Fruit fly (Drosophila melanogaster) whole organism, embryonic: ENCODE data around the gene CCT3.
A peak's percentile ranks its signal among the peaks of the same experiment; 100 is the strongest.

Experiments used
- BtbVII ChIP-seq: fragments of 200-800 bp; sonication (Bioruptor generic); optimal IDR thresholded peaks from 3 replicates; lab custom pipeline; 2017; ENCODE audit warnings: missing biosample characterization, mild to moderate bottlenecking, missing genetic modification characterization
- CG10267 ChIP-seq: fragments of 200-800 bp; sonication (Bioruptor generic); optimal IDR thresholded peaks from 2 replicates; lab custom pipeline; 2018; ENCODE audit warnings: missing biosample characterization, mild to moderate bottlenecking, missing genetic modification characterization, moderate library complexity
- CG12236 ChIP-seq: fragments of 200-800 bp; sonication (Bioruptor generic); optimal IDR thresholded peaks from 2 replicates; lab custom pipeline; 2016; ENCODE audit warnings: missing biosample characterization, missing genetic modification characterization
- CG15011 ChIP-seq: fragments of 200-800 bp; sonication (Bioruptor generic); optimal IDR thresholded peaks from 3 replicates; lab custom pipeline; 2018; ENCODE audit warnings: missing biosample characterization, mild to moderate bottlenecking, missing genetic modification characterization
- CG15269 ChIP-seq: fragments of 200-800 bp; sonication (Bioruptor generic); optimal IDR thresholded peaks from 2 replicates; lab custom pipeline; 2018; ENCODE audit warnings: missing biosample characterization, mild to moderate bottlenecking, missing genetic modification characterization, moderate library complexity
- CG15479 ChIP-seq: fragments of 200-800 bp; sonication (Bioruptor generic); optimal IDR thresholded peaks from 3 replicates; lab custom pipeline; 2019; ENCODE audit warnings: missing biosample characterization, mild to moderate bottlenecking, missing genetic modification characterization, moderate library complexity
- CG15514 ChIP-seq: fragments of 200-800 bp; sonication (Bioruptor generic); optimal IDR thresholded peaks from 3 replicates; lab custom pipeline; 2017; ENCODE audit warnings: missing biosample characterization, missing genetic modification characterization, mild to moderate bottlenecking, moderate library complexity, missing genetic modification reagents
- CG16815 ChIP-seq: fragments of 200-800 bp; sonication (Bioruptor generic); optimal IDR thresholded peaks from 3 replicates; lab custom pipeline; 2017; ENCODE audit warnings: missing biosample characterization, mild to moderate bottlenecking, missing genetic modification characterization
- CG17568 ChIP-seq: fragments of 200-800 bp; sonication (Bioruptor generic); optimal IDR thresholded peaks from 2 replicates; lab custom pipeline; 2018; ENCODE audit warnings: missing biosample characterization, mild to moderate bottlenecking, missing genetic modification characterization, moderate library complexity
- CG2120 ChIP-seq: fragments of 200-800 bp; sonication (Bioruptor generic); optimal IDR thresholded peaks from 3 replicates; lab custom pipeline; 2016; ENCODE audit warnings: missing biosample characterization, missing genetic modification characterization
- CG3847 ChIP-seq: fragments of 200-800 bp; sonication (Bioruptor generic); IDR thresholded peaks from 2 replicates; pipeline ENCODE4 v1.3.6; 2022; ENCODE audit warnings: missing biosample characterization, missing genetic modification characterization
- CG4328 ChIP-seq: fragments of 200-800 bp; sonication (Bioruptor generic); optimal IDR thresholded peaks from 3 replicates; lab custom pipeline; 2017; ENCODE audit warnings: missing biosample characterization, missing genetic modification reagents, missing genetic modification characterization
- CG6689 ChIP-seq: fragments of 200-800 bp; sonication (Bioruptor generic); IDR thresholded peaks from 2 replicates; pipeline ENCODE4 v1.3.6; 2022; ENCODE audit warnings: missing biosample characterization, missing genetic modification characterization
- CG7357 ChIP-seq: fragments of 200-800 bp; sonication (Bioruptor generic); IDR thresholded peaks from 3 replicates; pipeline ENCODE4 v1.3.6; 2022; ENCODE audit warnings: missing biosample characterization, missing genetic modification characterization
- CG8359 ChIP-seq: fragments of 200-800 bp; sonication (Bioruptor generic); optimal IDR thresholded peaks from 2 replicates; lab custom pipeline; 2017; ENCODE audit warnings: missing biosample characterization, mild to moderate bottlenecking, missing genetic modification characterization, borderline replicate concordance
- CG8765 ChIP-seq: fragments of 200-800 bp; sonication (Bioruptor generic); IDR thresholded peaks from 2 replicates; pipeline ENCODE4 v1.3.6; 2022; ENCODE audit warnings: missing biosample characterization, missing genetic modification characterization
- CG9727 ChIP-seq: fragments of 200-800 bp; sonication (Bioruptor generic); optimal IDR thresholded peaks from 3 replicates; lab custom pipeline; 2017; ENCODE audit warnings: missing biosample characterization, mild to moderate bottlenecking, missing genetic modification characterization
- D19B ChIP-seq: fragments of 200-800 bp; sonication (Bioruptor generic); optimal IDR thresholded peaks from 2 replicates; lab custom pipeline; 2017; ENCODE audit warnings: missing biosample characterization, mild to moderate bottlenecking, missing genetic modification characterization
- Dek ChIP-seq: fragments of 200-800 bp; sonication (Bioruptor generic); optimal IDR thresholded peaks from 3 replicates; lab custom pipeline; 2019; ENCODE audit warnings: missing biosample characterization, mild to moderate bottlenecking, missing genetic modification characterization, moderate library complexity
- ERR ChIP-seq: fragments of 200-800 bp; sonication (Bioruptor generic); optimal IDR thresholded peaks from 2 replicates; lab custom pipeline; 2016; ENCODE audit warnings: missing biosample characterization, missing genetic modification characterization
- Eip74EF ChIP-seq, 2 experiments: fragments of 200-800 bp in 1 of 2; fragments of >200 bp in 1 of 2; sonication (Bioruptor generic) in 1 of 2; optimal IDR thresholded peaks; 2 replicates each; lab custom pipeline; 2017 to 2019; ENCODE audit warnings: missing biosample characterization in 2 of 2, missing genetic modification characterization in 2 of 2, mild to moderate bottlenecking in 1 of 2, moderate library complexity in 1 of 2
- Elba2 ChIP-seq: fragments of 200-800 bp; sonication (Bioruptor generic); optimal IDR thresholded peaks from 3 replicates; lab custom pipeline; 2016; ENCODE audit warnings: missing biosample characterization, missing genetic modification characterization
- HLHmδ ChIP-seq: fragments of 200-800 bp; sonication (Bioruptor generic); optimal IDR thresholded peaks from 2 replicates; lab custom pipeline; 2018; ENCODE audit warnings: missing biosample characterization, mild to moderate bottlenecking, missing genetic modification characterization, moderate library complexity
- Max ChIP-seq: fragments of 200-800 bp; sonication (Bioruptor generic); optimal IDR thresholded peaks from 2 replicates; lab custom pipeline; 2016; ENCODE audit warnings: missing biosample characterization, mild to moderate bottlenecking, missing genetic modification characterization
- Neu2 ChIP-seq: fragments of 200-800 bp; sonication (Bioruptor generic); optimal IDR thresholded peaks from 3 replicates; lab custom pipeline; 2016; ENCODE audit warnings: missing biosample characterization, missing genetic modification characterization, borderline replicate concordance
- Poxn ChIP-seq: fragments of 200-800 bp; sonication (Bioruptor generic); IDR thresholded peaks from 2 replicates; pipeline ENCODE4 v1.3.6; 2022; ENCODE audit warnings: missing biosample characterization, missing genetic modification characterization
- Rx ChIP-seq: fragments of 200-800 bp; sonication (Bioruptor generic); IDR thresholded peaks from 2 replicates; pipeline ENCODE4 v1.3.6; 2022; ENCODE audit warnings: missing biosample characterization, missing genetic modification characterization
- Taf1 ChIP-seq: fragments of 200-800 bp; sonication (Bioruptor generic); IDR thresholded peaks from 2 replicates; pipeline ENCODE4 v1.3.6; 2022; ENCODE audit warnings: missing biosample characterization, missing genetic modification characterization
- Vsx1 ChIP-seq: fragments of 200-800 bp; sonication (Bioruptor generic); optimal IDR thresholded peaks from 2 replicates; lab custom pipeline; 2017; ENCODE audit warnings: missing biosample characterization, mild to moderate bottlenecking, missing genetic modification characterization, missing genetic modification reagents
- abd-A ChIP-seq: fragments of 200-800 bp; sonication (Bioruptor generic); optimal IDR thresholded peaks from 3 replicates; lab custom pipeline; 2019; ENCODE audit warnings: missing biosample characterization, mild to moderate bottlenecking, missing genetic modification characterization, moderate library complexity
- cato ChIP-seq: fragments of 200-800 bp; sonication (Bioruptor generic); optimal IDR thresholded peaks from 2 replicates; lab custom pipeline; 2016; ENCODE audit warnings: missing biosample characterization, missing genetic modification characterization, borderline replicate concordance
- chm ChIP-seq: fragments of 200-800 bp; sonication (Bioruptor generic); IDR thresholded peaks from 2 replicates; pipeline ENCODE4 v1.3.6; 2022; ENCODE audit warnings: missing biosample characterization, missing genetic modification characterization
- dimm ChIP-seq: fragments of 200-800 bp; sonication (Bioruptor generic); IDR thresholded peaks from 2 replicates; pipeline ENCODE4 v1.3.6; 2022; ENCODE audit warnings: missing biosample characterization, missing genetic modification characterization
- ems ChIP-seq: fragments of 200-800 bp; sonication (Bioruptor generic); optimal IDR thresholded peaks from 3 replicates; lab custom pipeline; 2016; ENCODE audit warnings: missing biosample characterization, missing genetic modification characterization
- eve ChIP-seq, 2 experiments: fragments of >200 bp; optimal IDR thresholded peaks; 2 replicates each; lab custom pipeline; 2017; ENCODE audit warnings: missing biosample characterization in 2 of 2, missing genetic modification characterization in 2 of 2
- gt ChIP-seq: fragments of 200-800 bp; sonication (Bioruptor generic); IDR thresholded peaks from 2 replicates; pipeline ENCODE4 v1.3.6; 2022; ENCODE audit warnings: missing biosample characterization, missing genetic modification characterization
- ham ChIP-seq: fragments of 200-800 bp; sonication (Bioruptor generic); IDR thresholded peaks from 2 replicates; pipeline ENCODE4 v1.3.6; 2022; ENCODE audit warnings: missing biosample characterization, missing genetic modification characterization
- hbn ChIP-seq: fragments of 200-800 bp; sonication (Bioruptor generic); IDR thresholded peaks from 2 replicates; pipeline ENCODE4 v1.3.6; 2022; ENCODE audit warnings: missing biosample characterization, missing genetic modification characterization; ENCODE audit not compliant: partially characterized antibody
- jigr1 ChIP-seq: fragments of 200-800 bp; sonication (Bioruptor generic); IDR thresholded peaks from 3 replicates; pipeline ENCODE4 v1.3.6; 2022; ENCODE audit warnings: missing biosample characterization, missing genetic modification characterization
- kah ChIP-seq: fragments of 200-800 bp; sonication (Bioruptor generic); optimal IDR thresholded peaks from 2 replicates; lab custom pipeline; 2018; ENCODE audit warnings: missing biosample characterization, mild to moderate bottlenecking, missing genetic modification characterization
- ken ChIP-seq: fragments of 200-800 bp; sonication (Bioruptor generic); IDR thresholded peaks from 3 replicates; pipeline ENCODE4 v1.3.6; 2022; ENCODE audit warnings: missing biosample characterization, missing genetic modification characterization
- oc ChIP-seq: fragments of 200-800 bp; sonication (Bioruptor generic); optimal IDR thresholded peaks from 2 replicates; lab custom pipeline; 2018; ENCODE audit warnings: missing biosample characterization, mild to moderate bottlenecking, missing genetic modification characterization, moderate library complexity
- psq ChIP-seq: fragments of 200-800 bp; sonication (Bioruptor generic); optimal IDR thresholded peaks from 2 replicates; lab custom pipeline; 2017; ENCODE audit warnings: missing biosample characterization, missing genetic modification characterization
- run ChIP-seq: fragments of 200-800 bp; sonication (Bioruptor generic); optimal IDR thresholded peaks from 3 replicates; lab custom pipeline; 2018; ENCODE audit warnings: missing biosample characterization, mild to moderate bottlenecking, missing genetic modification characterization
- sim ChIP-seq: fragments of 200-800 bp; sonication (Bioruptor generic); IDR thresholded peaks from 2 replicates; pipeline ENCODE4 v1.3.6; 2022; ENCODE audit warnings: missing biosample characterization, missing genetic modification characterization
- slou ChIP-seq: fragments of 200-800 bp; sonication (Bioruptor generic); optimal IDR thresholded peaks from 3 replicates; lab custom pipeline; 2016; ENCODE audit warnings: missing biosample characterization, missing genetic modification characterization
- slp2 ChIP-seq: fragments of 200-800 bp; sonication (Bioruptor generic); optimal IDR thresholded peaks from 2 replicates; lab custom pipeline; 2016; ENCODE audit warnings: missing biosample characterization, missing genetic modification characterization
- tin ChIP-seq: fragments of 200-800 bp; sonication (Bioruptor generic); optimal IDR thresholded peaks from 3 replicates; lab custom pipeline; 2016; ENCODE audit warnings: missing biosample characterization, missing genetic modification characterization
- trem ChIP-seq: fragments of 200-800 bp; optimal IDR thresholded peaks from 3 replicates; lab custom pipeline; 2019; ENCODE audit warnings: missing biosample characterization, mild to moderate bottlenecking, missing genetic modification characterization, moderate library complexity
- ttk ChIP-seq: fragments of 200-800 bp; sonication (Bioruptor generic); IDR thresholded peaks from 2 replicates; pipeline ENCODE4 v2.1.2; 2022; ENCODE audit warnings: missing biosample characterization, missing genetic modification characterization
- tx ChIP-seq: fragments of 200-800 bp; sonication (Bioruptor generic); optimal IDR thresholded peaks from 2 replicates; lab custom pipeline; 2016; ENCODE audit warnings: missing biosample characterization, missing genetic modification characterization
- vvl ChIP-seq: fragments of 200-800 bp; sonication (Bioruptor generic); IDR thresholded peaks from 2 replicates; pipeline ENCODE4 v1.3.6; 2022; ENCODE audit warnings: missing biosample characterization, missing genetic modification characterization

The CCT3 gene

dm6 chr3R:16652091-16652490 is 4.7 kb downstream of the CCT3 start, which contains the start of gene CG14907 (continued):
- no peak for TF ChIP-seq abd-A (tag; lab: Kevin White, UChicago)
- no peak for TF ChIP-seq BtbVII (GFP tag; lab: Kevin White, UChicago)
- no peak for TF ChIP-seq sim (GFP tag; lab: Robert Waterston, UW)
- no peak for TF ChIP-seq Rx (GFP tag; lab: Robert Waterston, UW)
- TF ChIP-seq CG15514 (GFP tag; lab: Kevin White, UChicago) = peak; percentile 47
- no peak for TF ChIP-seq ERR (GFP tag; lab: Kevin White, UChicago)
- TF ChIP-seq slou (GFP tag; lab: Kevin White, UChicago) = no peak
- TF ChIP-seq eve (GFP tag; optimal IDR thresholded peaks at IDR 0.05; lab: Kevin White, UChicago) = no peak
- TF ChIP-seq Taf1 = no peak
- no peak for TF ChIP-seq psq (GFP tag; lab: Kevin White, UChicago)
- TF ChIP-seq Eip74EF (GFP tag; optimal IDR thresholded peaks at IDR 0.05; lab: Kevin White, UChicago) = no peak
- no peak for TF ChIP-seq CG6689 (GFP tag; lab: Robert Waterston, UW)
- TF ChIP-seq dimm = no peak
- no peak for TF ChIP-seq HLHmδ (GFP tag; lab: Kevin White, UChicago)
- no peak for TF ChIP-seq CG9727
- no peak for TF ChIP-seq tin (GFP tag; lab: Kevin White, UChicago)
- TF ChIP-seq Elba2 (GFP tag; lab: Kevin White, UChicago) = no peak
- no peak for TF ChIP-seq CG15011 (GFP tag; lab: Kevin White, UChicago)
- peak; percentile 23 for TF ChIP-seq trem (tag; lab: Kevin White, UChicago)
- TF ChIP-seq slp2 = no peak
- no peak for TF ChIP-seq CG4328 (GFP tag; lab: Kevin White, UChicago)
- no peak for TF ChIP-seq CG16815 (GFP tag; lab: Kevin White, UChicago)
- no peak for TF ChIP-seq Dek (tag; lab: Kevin White, UChicago)
- TF ChIP-seq run = no peak
- no peak for TF ChIP-seq CG3847 (GFP tag; lab: Robert Waterston, UW)
- no peak for TF ChIP-seq Vsx1 (GFP tag; lab: Kevin White, UChicago)
- no peak for TF ChIP-seq CG8359
- TF ChIP-seq CG15479 (GFP tag; lab: Kevin White, UChicago) = no peak
- TF ChIP-seq D19B (GFP tag; lab: Kevin White, UChicago) = no peak
- no peak for TF ChIP-seq jigr1
- TF ChIP-seq CG10267 (tag; lab: Kevin White, UChicago) = no peak
- TF ChIP-seq ttk (GFP tag; lab: Robert Waterston, UW) = no peak
- no peak for TF ChIP-seq Neu2
- TF ChIP-seq CG15269 (tag; lab: Kevin White, UChicago) = no peak
- TF ChIP-seq ken = no peak
- TF ChIP-seq tx (GFP tag; lab: Kevin White, UChicago) = no peak
- no peak for TF ChIP-seq kah (GFP tag; lab: Kevin White, UChicago)
- no peak for TF ChIP-seq oc
- no peak for TF ChIP-seq Max
- TF ChIP-seq hbn (GFP tag; lab: Robert Waterston, UW) = peak; percentile 68
- TF ChIP-seq ham (GFP tag; lab: Robert Waterston, UW) = no peak
- TF ChIP-seq cato (GFP tag; lab: Kevin White, UChicago) = no peak
- no peak for TF ChIP-seq CG2120 (GFP tag; lab: Kevin White, UChicago)
- no peak for TF ChIP-seq Poxn
- TF ChIP-seq chm = 0 out of 2 replicates have a peak, but pooled peaks have one; percentile 35
- no peak for TF ChIP-seq CG7357
- no peak for TF ChIP-seq ems (GFP tag; lab: Kevin White, UChicago)
- TF ChIP-seq vvl (GFP tag; lab: Robert Waterston, UW) = 0 out of 2 replicates have a peak, but pooled peaks have one; percentile 20
- TF ChIP-seq CG8765 (GFP tag; lab: Robert Waterston, UW) = no peak
- TF ChIP-seq gt = no peak
- no peak for TF ChIP-seq CG12236 (GFP tag; lab: Kevin White, UChicago)
- no peak for TF ChIP-seq CG17568
